Worm (Caenorhabditis elegans) whole organism, young adult: ENCODE data around the gene F26A1.19.

Experiments used
- dpl-1 ChIP-seq: fragments of 150-350 bp; optimal IDR thresholded peaks from 2 replicates; lab custom pipeline; 2014; ENCODE audit warnings: missing biosample characterization, missing genetic modification reagents, missing genetic modification characterization
- nfya-1 ChIP-seq: sonication (generic microtip); optimal IDR thresholded peaks from 2 replicates; lab custom pipeline; 2017; ENCODE audit warnings: antibody characterized with exemption, missing compliant biosample characterization, missing genetic modification characterization, borderline replicate concordance; ENCODE audit not compliant: insufficient read depth
- unc-62 ChIP-seq: fragments of 150-350 bp; optimal IDR thresholded peaks from 2 replicates; lab custom pipeline; 2014; ENCODE audit warnings: missing biosample characterization, missing genetic modification reagents, missing genetic modification characterization
- zim-3 ChIP-seq: sonication (generic microtip); optimal IDR thresholded peaks from 2 replicates; lab custom pipeline; 2017; ENCODE audit warnings: mild to moderate bottlenecking, missing genetic modification characterization, moderate library complexity, missing compliant biosample characterization

ce11 chrIII:4850139-4850538 lies 12.6 kb downstream of the F26A1.19 start, which contains the start of gene F26A1.1:
- no peak for TF ChIP-seq zim-3
- peak; percentile 14 for TF ChIP-seq dpl-1 (GFP tag; lab: Kevin White, UChicago)
- TF ChIP-seq unc-62 (GFP tag; lab: Kevin White, UChicago): no peak
- TF ChIP-seq nfya-1 (tag; lab: Kevin White, UChicago): no peak
